Fruit fly (Drosophila melanogaster): Measurements from ENCODE around the gene Sap-r.

Gene Sap-r

dm6 chr3R:30918872-30919271 lies 30.0 kb upstream of the Sap-r start (continued):
- TF ChIP-seq H2.0 (GFP tag; IDR thresholded peaks at IDR 0.05) (no peak), Ada2b (GFP tag; IDR thresholded peaks at IDR 0.05) (no peak), CG33213 (GFP tag; optimal IDR thresholded peaks at IDR 0.05) (no peak), lab (GFP tag; optimal IDR thresholded peaks at IDR 0.05) (no peak), tgo (GFP tag; IDR thresholded peaks at IDR 0.05) (no peak), CG16813 (GFP tag; IDR thresholded peaks at IDR 0.05; ENCODE audit: partially characterized antibody) (no peak), Aef1 (GFP tag; IDR thresholded peaks at IDR 0.05) (no peak), Hmx (GFP tag; optimal IDR thresholded peaks at IDR 0.05) (no peak), fd102C (GFP tag; optimal IDR thresholded peaks at IDR 0.05) (peak; percentile 69), CG30020 (tag; optimal IDR thresholded peaks at IDR 0.05) (no peak), abd-A (tag; optimal IDR thresholded peaks at IDR 0.05) (no peak), salm (tag; optimal IDR thresholded peaks at IDR 0.05) (peak; percentile 2), tx (GFP tag; optimal IDR thresholded peaks at IDR 0.05) (no peak), CG3847 (GFP tag; IDR thresholded peaks at IDR 0.05) (no peak), CG7928 (GFP tag; optimal IDR thresholded peaks at IDR 0.05) (no peak), CG9797 (GFP tag; optimal IDR thresholded peaks at IDR 0.05) (no peak), Nf-YB (GFP tag; optimal IDR thresholded peaks at IDR 0.05) (peak; percentile 19), peb (GFP tag; IDR thresholded peaks at IDR 0.05) (no peak), corto (GFP tag; optimal IDR thresholded peaks at IDR 0.05) (no peak), sd (tag; optimal IDR thresholded peaks at IDR 0.05) (no peak), CG7786 (GFP tag; optimal IDR thresholded peaks at IDR 0.05) (no peak), Hmr (GFP tag; optimal IDR thresholded peaks at IDR 0.05) (peak; percentile 10), Dip2 (GFP tag; IDR thresholded peaks at IDR 0.05) (no peak), CG3065 (GFP tag; optimal IDR thresholded peaks at IDR 0.05) (no peak), ci (GFP tag; IDR thresholded peaks at IDR 0.05) (0 out of 3 replicates have a peak, but pooled peaks have one; percentile 27), trh (GFP tag; optimal IDR thresholded peaks at IDR 0.05) (no peak), GATAe (GFP tag; conservative IDR thresholded peaks at IDR 0.05) (no peak), pzg (GFP tag; optimal IDR thresholded peaks at IDR 0.05) (no peak), CG12219 (GFP tag; optimal IDR thresholded peaks at IDR 0.05) (peak; percentile 6), CG15514 (GFP tag; optimal IDR thresholded peaks at IDR 0.05) (no peak), Xbp1 (GFP tag; optimal IDR thresholded peaks at IDR 0.05) (no peak), insv (GFP tag; optimal IDR thresholded peaks at IDR 0.05) (no peak), tap (tag; optimal IDR thresholded peaks at IDR 0.05) (no peak), CG42726 (GFP tag; IDR thresholded peaks at IDR 0.05; ENCODE audit: partially characterized antibody) (no peak), CG6254 (GFP tag; optimal IDR thresholded peaks at IDR 0.05) (no peak), odd (GFP tag; optimal IDR thresholded peaks at IDR 0.05) (peak; percentile 29), CTCF (GFP tag; optimal IDR thresholded peaks at IDR 0.05) (no peak), Optix (GFP tag; IDR thresholded peaks at IDR 0.05) (no peak), CG43689 (GFP tag; IDR thresholded peaks at IDR 0.05) (no peak), Xrp1 (GFP tag; IDR thresholded peaks at IDR 0.05) (peak; percentile 46), gro (GFP tag; optimal IDR thresholded peaks at IDR 0.05) (no peak), CG4820 (GFP tag; optimal IDR thresholded peaks at IDR 0.05) (no peak), Asciz (GFP tag; optimal IDR thresholded peaks at IDR 0.05) (peak; percentile 51), Ssrp (tag; optimal IDR thresholded peaks at IDR 0.05) (no peak), NC2α (GFP tag; optimal IDR thresholded peaks at IDR 0.05) (no peak), ftz-f1 (GFP tag; optimal IDR thresholded peaks at IDR 0.05) (no peak), CG1602 (GFP tag; optimal IDR thresholded peaks at IDR 0.05) (no peak), Dfd (GFP tag; optimal IDR thresholded peaks at IDR 0.05) (no peak), CG18599 (GFP tag; optimal IDR thresholded peaks at IDR 0.05) (no peak), C15 (GFP tag; IDR thresholded peaks at IDR 0.05) (no peak), CG6813 (GFP tag; optimal IDR thresholded peaks at IDR 0.05) (peak; percentile 45), bab2 (GFP tag; optimal IDR thresholded peaks at IDR 0.05) (peak; percentile 11)
